Worm (Caenorhabditis elegans) whole organism, L1 larva: ENCODE measurements around the gene lsm-1.

Experiments used
- Y116A8C.19 ChIP-seq: sonication (generic microtip); optimal IDR thresholded peaks from 2 replicates; lab custom pipeline; 2016; ENCODE audit warnings: missing compliant biosample characterization, missing genetic modification characterization, borderline replicate concordance
- aha-1 ChIP-seq: fragments of 150-350 bp; optimal IDR thresholded peaks from 2 replicates; lab custom pipeline; 2014; ENCODE audit warnings: missing biosample characterization, missing genetic modification characterization
- aly-2 ChIP-seq: fragments of 150-350 bp; optimal IDR thresholded peaks from 2 replicates; lab custom pipeline; 2014; ENCODE audit warnings: missing biosample characterization, missing genetic modification characterization
- blmp-1 ChIP-seq: fragments of 150-350 bp; optimal IDR thresholded peaks from 2 replicates; lab custom pipeline; 2014; ENCODE audit warnings: missing biosample characterization, missing genetic modification characterization
- ceh-8 ChIP-seq: fragments of 200-800 bp; sonication (Bioruptor generic); optimal IDR thresholded peaks from 2 replicates; lab custom pipeline; 2018; ENCODE audit warnings: mild to moderate bottlenecking, missing genetic modification characterization, moderate library complexity, missing compliant biosample characterization
- ceh-88 ChIP-seq: fragments of 200-800 bp; sonication (Bioruptor generic); IDR thresholded peaks from 2 replicates; pipeline ENCODE4 v1.3.6; 2022; ENCODE audit warnings: missing genetic modification characterization, missing compliant biosample characterization
- ceh-90 ChIP-seq: sonication (generic microtip); optimal IDR thresholded peaks from 2 replicates; lab custom pipeline; 2016; ENCODE audit warnings: missing genetic modification characterization, missing compliant biosample characterization
- ces-1 ChIP-seq: fragments of 150-350 bp; optimal IDR thresholded peaks from 2 replicates; lab custom pipeline; 2014; ENCODE audit warnings: missing biosample characterization, missing genetic modification reagents, missing genetic modification characterization
- dsc-1 ChIP-seq: sonication (generic microtip); optimal IDR thresholded peaks from 2 replicates; lab custom pipeline; 2016; ENCODE audit warnings: mild to moderate bottlenecking, missing genetic modification characterization, missing compliant biosample characterization
- egl-13 ChIP-seq: sonication (generic microtip); optimal IDR thresholded peaks from 2 replicates; lab custom pipeline; 2016; ENCODE audit warnings: missing genotype, missing genetic modification reagents, missing genetic modification characterization, missing compliant biosample characterization
- egl-27 ChIP-seq, 2 experiments: fragments of 150-350 bp in 1 of 2; sonication (generic microtip); optimal IDR thresholded peaks; 3 replicates each; lab custom pipeline; 2017 to 2018; ENCODE audit warnings: missing biosample characterization in 2 of 2, missing genetic modification characterization in 2 of 2, missing genetic modification reagents in 2 of 2
- fkh-10 ChIP-seq: sonication (generic microtip); optimal IDR thresholded peaks from 2 replicates; lab custom pipeline; 2017; ENCODE audit warnings: missing biosample characterization, missing genetic modification reagents, missing genetic modification characterization
- fkh-8 ChIP-seq: sonication (generic microtip); optimal IDR thresholded peaks from 2 replicates; lab custom pipeline; 2016; ENCODE audit warnings: mild to moderate bottlenecking, missing genetic modification characterization, missing compliant biosample characterization
- fos-1 ChIP-seq: fragments of 150-350 bp; optimal IDR thresholded peaks from 2 replicates; lab custom pipeline; 2014; ENCODE audit warnings: missing biosample characterization, missing genetic modification characterization
- hlh-17 ChIP-seq: fragments of 200-800 bp; sonication (Bioruptor generic); optimal IDR thresholded peaks from 2 replicates; lab custom pipeline; 2018; ENCODE audit warnings: missing genetic modification characterization, mild to moderate bottlenecking, missing compliant biosample characterization, moderate library complexity, borderline replicate concordance
- hlh-4 ChIP-seq: sonication (generic microtip); optimal IDR thresholded peaks from 2 replicates; lab custom pipeline; 2016; ENCODE audit warnings: mild to moderate bottlenecking, missing genetic modification characterization, missing compliant biosample characterization
- irx-1 ChIP-seq: sonication (generic microtip); optimal IDR thresholded peaks from 2 replicates; lab custom pipeline; 2016; ENCODE audit warnings: missing genetic modification characterization, missing compliant biosample characterization
- lin-14 ChIP-seq: fragments of 200-800 bp; sonication (Bioruptor generic); optimal IDR thresholded peaks from 2 replicates; lab custom pipeline; 2018; ENCODE audit warnings: mild to moderate bottlenecking, missing genetic modification characterization, moderate library complexity, missing compliant biosample characterization
- lin-35 ChIP-seq, 2 experiments: fragments of 150-350 bp; optimal IDR thresholded peaks; 2 replicates each; lab custom pipeline; 2014; ENCODE audit warnings: missing biosample characterization in 2 of 2, missing genetic modification characterization in 2 of 2, missing genetic modification reagents in 2 of 2
- lir-3 ChIP-seq: sonication (generic microtip); optimal IDR thresholded peaks from 2 replicates; lab custom pipeline; 2016; ENCODE audit warnings: mild to moderate bottlenecking, missing genetic modification characterization, moderate library complexity, missing compliant biosample characterization; ENCODE audit not compliant: poor library complexity
- mep-1 ChIP-seq: fragments of 150-350 bp; optimal IDR thresholded peaks from 2 replicates; lab custom pipeline; 2014; ENCODE audit warnings: missing biosample characterization, missing genetic modification characterization
- nhr-11 ChIP-seq: fragments of 150-350 bp; optimal IDR thresholded peaks from 2 replicates; lab custom pipeline; 2014; ENCODE audit warnings: missing biosample characterization, missing genetic modification characterization
- nhr-12 ChIP-seq: sonication (generic microtip); optimal IDR thresholded peaks from 2 replicates; lab custom pipeline; 2017; ENCODE audit warnings: missing biosample characterization, missing genetic modification characterization
- nhr-71 ChIP-seq: sonication (generic microtip); optimal IDR thresholded peaks from 2 replicates; lab custom pipeline; 2016; ENCODE audit warnings: mild to moderate bottlenecking, missing genetic modification characterization, moderate library complexity, missing compliant biosample characterization
- nhr-84 ChIP-seq: sonication (generic microtip); optimal IDR thresholded peaks from 2 replicates; lab custom pipeline; 2017; ENCODE audit warnings: missing biosample characterization, missing genetic modification characterization
- pag-3 ChIP-seq: sonication (generic microtip); optimal IDR thresholded peaks from 2 replicates; lab custom pipeline; 2017; ENCODE audit warnings: missing genetic modification characterization, mild to moderate bottlenecking, missing compliant biosample characterization, antibody characterized with exemption, borderline replicate concordance; ENCODE audit not compliant: insufficient read depth
- pax-3 ChIP-seq: fragments of 200-800 bp; sonication (Bioruptor generic); optimal IDR thresholded peaks from 2 replicates; lab custom pipeline; 2018; ENCODE audit warnings: mild to moderate bottlenecking, missing genetic modification characterization, moderate library complexity, missing compliant biosample characterization
- pqm-1 ChIP-seq: sonication (generic microtip); optimal IDR thresholded peaks from 3 replicates; lab custom pipeline; 2017; ENCODE audit warnings: missing biosample characterization, missing genetic modification characterization
- snpc-4 ChIP-seq: fragments of 150-350 bp; optimal IDR thresholded peaks from 2 replicates; lab custom pipeline; 2014; ENCODE audit warnings: missing biosample characterization, missing genetic modification characterization
- sptf-1 ChIP-seq: fragments of 150-350 bp; optimal IDR thresholded peaks from 2 replicates; lab custom pipeline; 2014; ENCODE audit warnings: missing biosample characterization, missing genetic modification characterization
- tbx-2 ChIP-seq: sonication (generic microtip); optimal IDR thresholded peaks from 2 replicates; lab custom pipeline; 2016; ENCODE audit warnings: missing genetic modification characterization, missing compliant biosample characterization
- unc-130 ChIP-seq: fragments of 150-350 bp; optimal IDR thresholded peaks from 2 replicates; lab custom pipeline; 2017; ENCODE audit warnings: missing biosample characterization, missing genetic modification characterization, inconsistent platforms
- unc-30 ChIP-seq: sonication (generic microtip); optimal IDR thresholded peaks from 2 replicates; lab custom pipeline; 2017; ENCODE audit warnings: missing biosample characterization, missing genetic modification characterization
- unc-62 ChIP-seq: fragments of 150-350 bp; optimal IDR thresholded peaks from 2 replicates; lab custom pipeline; 2014; ENCODE audit warnings: missing biosample characterization, missing genetic modification reagents, missing genetic modification characterization
- vab-15 ChIP-seq: sonication (generic microtip); optimal IDR thresholded peaks from 2 replicates; lab custom pipeline; 2017; ENCODE audit warnings: missing genotype, mild to moderate bottlenecking, missing genetic modification characterization, missing compliant biosample characterization
- zag-1 ChIP-seq: fragments of 150-350 bp; optimal IDR thresholded peaks from 2 replicates; lab custom pipeline; 2014; ENCODE audit warnings: missing biosample characterization, missing genetic modification characterization
- ztf-11 ChIP-seq, 2 experiments: sonication (generic microtip); optimal IDR thresholded peaks; 2 replicates each; lab custom pipeline; 2016 to 2017; ENCODE audit warnings: missing genetic modification characterization in 2 of 2, missing biosample characterization in 1 of 2, missing compliant biosample characterization in 1 of 2
- ztf-4 ChIP-seq: fragments of 150-350 bp; optimal IDR thresholded peaks from 2 replicates; lab custom pipeline; 2014; ENCODE audit warnings: missing biosample characterization, missing genetic modification characterization

Gene lsm-1

ce11 chrII:11103052-11103451, 23.7 kb upstream of the lsm-1 start (continued):
- no peak for TF ChIP-seq aly-2 (tag; lab: Kevin White, UChicago)
- no peak for TF ChIP-seq pag-3
- TF ChIP-seq ztf-11 (tag; optimal IDR thresholded peaks at IDR 0.05; lab: Kevin White, UChicago) = no peak
- no peak for TF ChIP-seq ceh-90 (tag; lab: Kevin White, UChicago)
- no peak for TF ChIP-seq nhr-11
- TF ChIP-seq aha-1 (tag; lab: Kevin White, UChicago) = no peak
- TF ChIP-seq nhr-71 (tag; lab: Kevin White, UChicago) = peak; percentile 71
- TF ChIP-seq fkh-10 (GFP tag; lab: Kevin White, UChicago) = no peak
- no peak for TF ChIP-seq sptf-1 (tag; lab: Kevin White, UChicago)
- TF ChIP-seq vab-15 (tag; lab: Kevin White, UChicago) = no peak
- no peak for TF ChIP-seq Y116A8C.19 (tag; lab: Kevin White, UChicago)
- no peak for TF ChIP-seq ceh-8 (GFP tag; lab: Kevin White, UChicago)
- TF ChIP-seq zag-1 = no peak
- peak; percentile 78 for TF ChIP-seq blmp-1 (tag; lab: Kevin White, UChicago)
- TF ChIP-seq tbx-2 (tag; lab: Kevin White, UChicago) = peak; percentile 22
- peak; percentile 94 for TF ChIP-seq lin-14 (GFP tag; lab: Kevin White, UChicago)
- peak; percentile 23 for TF ChIP-seq pax-3 (tag; lab: Kevin White, UChicago)
- peak; percentile 82 for TF ChIP-seq mep-1 (tag; lab: Kevin White, UChicago)
- TF ChIP-seq hlh-17 = no peak
- TF ChIP-seq nhr-84 (tag; lab: Kevin White, UChicago) = no peak
- TF ChIP-seq snpc-4 = no peak
- no peak for TF ChIP-seq lir-3 (tag; lab: Kevin White, UChicago)
- no peak for TF ChIP-seq unc-30
- TF ChIP-seq hlh-4 (tag; lab: Kevin White, UChicago) = no peak
- no peak for TF ChIP-seq egl-13 (tag; lab: Kevin White, UChicago)
- peak; percentile 74 to 85 for TF ChIP-seq lin-35 (GFP tag; optimal IDR thresholded peaks at IDR 0.05; lab: Kevin White, UChicago)
- TF ChIP-seq nhr-12 = no peak
- TF ChIP-seq egl-27 (tag; optimal IDR thresholded peaks at IDR 0.05; lab: Kevin White, UChicago) = no peak
- peak; percentile 75 for TF ChIP-seq unc-130 (tag; lab: Kevin White, UChicago)
- no peak for TF ChIP-seq ces-1 (GFP tag; lab: Kevin White, UChicago)
- TF ChIP-seq fkh-8 (tag; lab: Kevin White, UChicago) = peak; percentile 53
- no peak for TF ChIP-seq irx-1 (tag; lab: Kevin White, UChicago)
- no peak for TF ChIP-seq dsc-1 (tag; lab: Kevin White, UChicago)
- no peak for TF ChIP-seq ztf-4 (tag; lab: Kevin White, UChicago)
- TF ChIP-seq, all 84 proteins: peak for 32

DNA sequence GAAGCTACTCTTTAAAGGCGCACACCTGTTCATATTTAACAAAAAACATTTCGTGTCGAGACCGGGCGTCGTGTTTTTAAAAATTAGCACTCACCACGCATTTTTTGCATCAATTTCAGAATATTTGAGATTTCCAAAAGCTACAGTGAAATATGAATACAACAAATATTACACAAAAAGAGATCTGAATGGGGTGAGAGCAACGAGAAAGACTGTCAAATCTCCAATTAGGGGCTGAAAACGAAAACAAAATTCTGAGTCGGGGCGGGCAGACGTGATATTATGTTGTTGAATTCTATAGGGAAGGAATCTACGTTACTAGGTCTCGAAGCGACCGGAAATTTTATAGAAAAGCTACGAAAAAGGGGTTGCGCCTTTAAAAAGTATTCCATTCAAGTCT, 23.1 kb upstream of the lsm-1 start, which contains the start of gene C09H10.5:
Gene C09H10.5, minus strand, starts transcription at position 101 of the 400 bp plus-strand sequence.
- TF ChIP-seq pqm-1 (tag; lab: Kevin White, UChicago) (no peak), nhr-12 (no peak)
- TF ChIP-seq, all 84 proteins: peak for 0

DNA sequence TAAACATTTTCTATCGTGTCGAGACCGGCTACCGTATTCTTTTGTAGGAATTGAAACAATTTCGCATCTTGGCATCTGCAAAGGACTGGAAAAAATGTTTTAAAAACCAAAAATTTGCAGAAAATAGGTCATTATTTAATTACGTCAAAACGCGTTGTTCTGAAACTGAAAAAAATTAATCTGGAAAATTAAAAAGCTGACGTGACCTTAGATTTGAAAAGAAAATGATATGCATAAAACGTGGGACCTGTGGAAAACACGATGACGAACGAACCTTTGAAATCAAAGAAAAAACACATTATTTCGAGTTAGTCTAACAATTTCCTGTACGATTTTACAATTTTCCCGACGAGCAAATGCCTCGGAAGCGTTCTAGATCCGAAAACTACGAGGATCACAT, 22.6 kb upstream of the lsm-1 start, which contains the start of gene C09H10.9:
Gene C09H10.9, plus strand, starts transcription at position 301 of the 400 bp plus-strand sequence.
- TF ChIP-seq ces-1 (GFP tag; lab: Kevin White, UChicago) (no peak), unc-30 (no peak), unc-62 (GFP tag; lab: Kevin White, UChicago) (no peak), ceh-88 (no peak), fos-1 (no peak)
- TF ChIP-seq, all 84 proteins: peak for 0
